Fruit fly (Drosophila melanogaster) whole organism, embryonic: ENCODE data around the gene bin.

ENCODE experiments used
- Antp ChIP-seq: fragments of 200-800 bp; sonication (Bioruptor generic); optimal IDR thresholded peaks from 3 replicates; lab custom pipeline; 2016; ENCODE audit warnings: missing biosample characterization, missing genetic modification characterization
- Bdp1 ChIP-seq: fragments of 200-800 bp; sonication (Bioruptor generic); optimal IDR thresholded peaks from 3 replicates; lab custom pipeline; 2016; ENCODE audit warnings: missing biosample characterization, missing genetic modification characterization
- CG10462 ChIP-seq: fragments of 200-800 bp; sonication (Bioruptor generic); optimal IDR thresholded peaks from 2 replicates; lab custom pipeline; 2016; ENCODE audit warnings: missing biosample characterization, missing genetic modification characterization
- CG12155 ChIP-seq: fragments of 200-800 bp; sonication (Bioruptor generic); optimal IDR thresholded peaks from 3 replicates; lab custom pipeline; 2016; ENCODE audit warnings: missing biosample characterization, missing genetic modification characterization
- CG12942 ChIP-seq: fragments of 200-800 bp; sonication (Bioruptor generic); optimal IDR thresholded peaks from 3 replicates; lab custom pipeline; 2016; ENCODE audit warnings: missing biosample characterization, missing genetic modification characterization
- CG13424 ChIP-seq: fragments of 200-800 bp; sonication (Bioruptor generic); optimal IDR thresholded peaks from 2 replicates; lab custom pipeline; 2019; ENCODE audit warnings: missing biosample characterization, mild to moderate bottlenecking, missing genetic modification characterization, moderate library complexity
- CG13624 ChIP-seq: fragments of 200-800 bp; sonication (Bioruptor generic); optimal IDR thresholded peaks from 2 replicates; lab custom pipeline; 2016; ENCODE audit warnings: missing biosample characterization, missing genetic modification characterization
- CG14441 ChIP-seq: fragments of 200-800 bp; sonication (Bioruptor generic); IDR thresholded peaks from 2 replicates; pipeline ENCODE4 v1.3.6; 2022; ENCODE audit warnings: missing biosample characterization, missing genetic modification characterization
- CG15514 ChIP-seq: fragments of 200-800 bp; sonication (Bioruptor generic); optimal IDR thresholded peaks from 3 replicates; lab custom pipeline; 2017; ENCODE audit warnings: missing biosample characterization, missing genetic modification characterization, mild to moderate bottlenecking, moderate library complexity, missing genetic modification reagents
- CG17361 ChIP-seq: fragments of 200-800 bp; sonication (Bioruptor generic); IDR thresholded peaks from 3 replicates; pipeline ENCODE4 v1.3.6; 2022; ENCODE audit warnings: missing biosample characterization, missing genetic modification characterization
- CG18011 ChIP-seq: fragments of 200-800 bp; sonication (Bioruptor generic); optimal IDR thresholded peaks from 2 replicates; lab custom pipeline; 2017; ENCODE audit warnings: missing biosample characterization, missing genetic modification characterization, mild to moderate bottlenecking, moderate library complexity, missing genotype
- CG18599 ChIP-seq: fragments of 200-800 bp; sonication (Bioruptor generic); optimal IDR thresholded peaks from 3 replicates; lab custom pipeline; 2017; ENCODE audit warnings: missing biosample characterization, missing genetic modification characterization, mild to moderate bottlenecking, moderate library complexity, missing genetic modification reagents
- CG31224 ChIP-seq: fragments of 200-800 bp; sonication (Bioruptor generic); IDR thresholded peaks from 2 replicates; pipeline ENCODE4 v1.3.6; 2022; ENCODE audit warnings: missing biosample characterization, missing genetic modification characterization
- CG33557 ChIP-seq: fragments of 200-800 bp; sonication (Bioruptor generic); optimal IDR thresholded peaks from 2 replicates; lab custom pipeline; 2019; ENCODE audit warnings: missing biosample characterization, mild to moderate bottlenecking, missing genetic modification characterization, moderate library complexity
- CG5180 ChIP-seq: fragments of 200-800 bp; sonication (Bioruptor generic); optimal IDR thresholded peaks from 3 replicates; lab custom pipeline; 2017; ENCODE audit warnings: missing biosample characterization, missing genetic modification characterization, mild to moderate bottlenecking, moderate library complexity, missing genetic modification reagents
- CG6791 ChIP-seq: fragments of 200-800 bp; sonication (Bioruptor generic); IDR thresholded peaks from 3 replicates; pipeline ENCODE4 v1.3.6; 2022; ENCODE audit warnings: missing biosample characterization, missing genetic modification characterization; ENCODE audit not compliant: partially characterized antibody
- CG7372 ChIP-seq: fragments of 200-800 bp; sonication (Bioruptor generic); IDR thresholded peaks from 2 replicates; pipeline ENCODE4 v1.3.6; 2022; ENCODE audit warnings: missing biosample characterization, missing genetic modification characterization
- CG7963 ChIP-seq: fragments of 200-800 bp; sonication (Bioruptor generic); IDR thresholded peaks from 3 replicates; pipeline ENCODE4 v1.3.6; 2022; ENCODE audit warnings: missing biosample characterization, missing genetic modification characterization; ENCODE audit not compliant: partially characterized antibody
- CG8924 ChIP-seq: fragments of 200-800 bp; optimal IDR thresholded peaks from 3 replicates; lab custom pipeline; 2019; ENCODE audit warnings: missing biosample characterization, mild to moderate bottlenecking, missing genetic modification characterization, moderate library complexity
- CG9797 ChIP-seq: fragments of 200-800 bp; sonication (Bioruptor generic); optimal IDR thresholded peaks from 3 replicates; lab custom pipeline; 2018; ENCODE audit warnings: missing biosample characterization, mild to moderate bottlenecking, missing genetic modification characterization
- Dad ChIP-seq: fragments of 200-800 bp; sonication (Bioruptor generic); optimal IDR thresholded peaks from 3 replicates; lab custom pipeline; 2016; ENCODE audit warnings: missing biosample characterization, missing genetic modification characterization
- MTF-1 ChIP-seq: fragments of 200-800 bp; sonication (Bioruptor generic); optimal IDR thresholded peaks from 2 replicates; lab custom pipeline; 2018; ENCODE audit warnings: missing biosample characterization, mild to moderate bottlenecking, missing genetic modification characterization, borderline replicate concordance
- Nf-YC ChIP-seq: fragments of 200-800 bp; optimal IDR thresholded peaks from 3 replicates; lab custom pipeline; 2019; ENCODE audit warnings: missing biosample characterization, mild to moderate bottlenecking, missing genetic modification characterization, moderate library complexity
- Opbp ChIP-seq: fragments of 200-800 bp; sonication (Bioruptor generic); IDR thresholded peaks from 3 replicates; pipeline ENCODE4 v1.3.6; 2022; ENCODE audit warnings: missing biosample characterization, missing genetic modification characterization; ENCODE audit not compliant: partially characterized antibody
- Optix ChIP-seq: fragments of 200-800 bp; sonication (Bioruptor generic); IDR thresholded peaks from 3 replicates; pipeline ENCODE4 v1.3.6; 2022; ENCODE audit warnings: missing biosample characterization, missing genetic modification characterization
- PHDP ChIP-seq: fragments of 200-800 bp; sonication (Bioruptor generic); optimal IDR thresholded peaks from 3 replicates; lab custom pipeline; 2018; ENCODE audit warnings: missing biosample characterization, mild to moderate bottlenecking, missing genetic modification characterization, moderate library complexity
- Side ChIP-seq: fragments of 200-800 bp; sonication (Bioruptor generic); optimal IDR thresholded peaks from 2 replicates; lab custom pipeline; 2016; ENCODE audit warnings: missing biosample characterization, missing genetic modification characterization
- Taf1 ChIP-seq: fragments of 200-800 bp; sonication (Bioruptor generic); IDR thresholded peaks from 2 replicates; pipeline ENCODE4 v1.3.6; 2022; ENCODE audit warnings: missing biosample characterization, missing genetic modification characterization
- Trl ChIP-seq, 3 experiments: fragments of >200 bp in 2 of 3; fragments of 200-800 bp in 1 of 3; sonication (Bioruptor generic) in 1 of 3; optimal IDR thresholded peaks; 2 replicates in 1 of 3; 3 replicates in 2 of 3; lab custom pipeline; 2016 to 2017; ENCODE audit warnings: missing biosample characterization in 1 of 3, missing genetic modification characterization in 1 of 3
- Xbp1 ChIP-seq: fragments of 200-800 bp; sonication (Bioruptor generic); optimal IDR thresholded peaks from 3 replicates; lab custom pipeline; 2016; ENCODE audit warnings: missing biosample characterization, mild to moderate bottlenecking, missing genetic modification characterization
- ara ChIP-seq: fragments of 200-800 bp; sonication (Bioruptor generic); IDR thresholded peaks from 2 replicates; pipeline ENCODE4 v1.3.6; 2022; ENCODE audit warnings: missing biosample characterization, missing genetic modification characterization
- az2 ChIP-seq: fragments of 200-800 bp; sonication (Bioruptor generic); optimal IDR thresholded peaks from 3 replicates; lab custom pipeline; 2016; ENCODE audit warnings: missing biosample characterization, missing genetic modification characterization
- da ChIP-seq: fragments of 200-800 bp; sonication (Bioruptor generic); optimal IDR thresholded peaks from 2 replicates; lab custom pipeline; 2016; ENCODE audit warnings: missing biosample characterization, missing genetic modification characterization
- eyg ChIP-seq: fragments of 200-800 bp; sonication (Bioruptor generic); optimal IDR thresholded peaks from 3 replicates; lab custom pipeline; 2016; ENCODE audit warnings: missing biosample characterization, missing genetic modification characterization
- h ChIP-seq: fragments of >200 bp; optimal IDR thresholded peaks from 2 replicates; lab custom pipeline; 2017
- jumu ChIP-seq: fragments of 200-800 bp; sonication (Bioruptor generic); optimal IDR thresholded peaks from 3 replicates; lab custom pipeline; 2016; ENCODE audit warnings: missing biosample characterization, missing genetic modification characterization
- luna ChIP-seq: fragments of 200-800 bp; sonication (Bioruptor generic); optimal IDR thresholded peaks from 2 replicates; lab custom pipeline; 2016; ENCODE audit warnings: missing biosample characterization, missing genetic modification characterization
- nau ChIP-seq: fragments of 200-800 bp; sonication (Bioruptor generic); optimal IDR thresholded peaks from 3 replicates; lab custom pipeline; 2017; ENCODE audit warnings: missing biosample characterization, mild to moderate bottlenecking, missing genetic modification characterization, missing genetic modification reagents
- nmo ChIP-seq: fragments of 200-800 bp; sonication (Bioruptor generic); optimal IDR thresholded peaks from 2 replicates; lab custom pipeline; 2018; ENCODE audit warnings: missing biosample characterization, mild to moderate bottlenecking, missing genetic modification characterization, moderate library complexity
- p53 ChIP-seq: fragments of 200-800 bp; sonication (Bioruptor generic); optimal IDR thresholded peaks from 2 replicates; lab custom pipeline; 2016; ENCODE audit warnings: missing biosample characterization, missing genetic modification characterization
- pan ChIP-seq, 4 experiments: fragments of >200 bp in 3 of 4; fragments of 200-800 bp in 1 of 4; sonication (Bioruptor generic) in 1 of 4; optimal IDR thresholded peaks in 3 of 4; IDR thresholded peaks in 1 of 4; 2 replicates each; pipeline versions ENCODE4 v1.3.6 to Lab custom; 2017 to 2022; ENCODE audit warnings: missing biosample characterization in 2 of 4, missing genetic modification characterization in 2 of 4, mixed read lengths in 1 of 4
- pfk ChIP-seq: fragments of 200-800 bp; sonication (Bioruptor generic); optimal IDR thresholded peaks from 2 replicates; lab custom pipeline; 2018; ENCODE audit warnings: missing biosample characterization, mild to moderate bottlenecking, missing genetic modification characterization, moderate library complexity
- run ChIP-seq: fragments of 200-800 bp; sonication (Bioruptor generic); optimal IDR thresholded peaks from 3 replicates; lab custom pipeline; 2018; ENCODE audit warnings: missing biosample characterization, mild to moderate bottlenecking, missing genetic modification characterization
- sens-2 ChIP-seq: fragments of 200-800 bp; sonication (Bioruptor generic); IDR thresholded peaks from 2 replicates; pipeline ENCODE4 v1.3.6; 2022; ENCODE audit warnings: missing biosample characterization, missing genetic modification characterization
- seq ChIP-seq: fragments of 200-800 bp; sonication (Bioruptor generic); IDR thresholded peaks from 2 replicates; pipeline ENCODE4 v1.3.6; 2022; ENCODE audit warnings: missing biosample characterization, missing genetic modification characterization
- sob ChIP-seq: fragments of 200-800 bp; sonication (Bioruptor generic); IDR thresholded peaks from 2 replicates; pipeline ENCODE4 v1.3.6; 2022; ENCODE audit warnings: missing biosample characterization, missing genetic modification characterization
- sug ChIP-seq: fragments of 200-800 bp; optimal IDR thresholded peaks from 2 replicates; lab custom pipeline; 2019; ENCODE audit warnings: missing biosample characterization, mild to moderate bottlenecking, missing genetic modification characterization, moderate library complexity
- trh ChIP-seq: fragments of 200-800 bp; sonication (Bioruptor generic); optimal IDR thresholded peaks from 2 replicates; lab custom pipeline; 2016; ENCODE audit warnings: missing biosample characterization, missing genetic modification characterization
- zen2 ChIP-seq: fragments of 200-800 bp; sonication (Bioruptor generic); IDR thresholded peaks from 3 replicates; pipeline ENCODE4 v1.3.6; 2022; ENCODE audit warnings: missing biosample characterization, missing genetic modification characterization; ENCODE audit not compliant: partially characterized antibody
- zfh1 ChIP-seq: fragments of 200-800 bp; sonication (Bioruptor generic); IDR thresholded peaks from 3 replicates; pipeline ENCODE4 v1.3.6; 2022; ENCODE audit warnings: missing biosample characterization, missing genetic modification characterization

The bin gene

dm6 chr3L:7008351-7008750, 17.9 kb downstream of the bin start (continued):
- peak; percentile 54; the same call in 1 of the 2 replicates for TF ChIP-seq sens-2
- no peak for TF ChIP-seq CG9797 (GFP tag; lab: Kevin White, UChicago)
- peak; percentile 55 for TF ChIP-seq trh
- TF ChIP-seq CG6791 (GFP tag; lab: Robert Waterston, UW) = no peak
- peak; percentile 97 for TF ChIP-seq CG17361 (GFP tag; lab: Robert Waterston, UW)
- peak; percentile 74 for TF ChIP-seq Nf-YC (tag; lab: Kevin White, UChicago)
- peak; percentile 51 for TF ChIP-seq CG33557 (GFP tag; lab: Kevin White, UChicago)
- peak; percentile 83 for TF ChIP-seq CG5180 (GFP tag; lab: Kevin White, UChicago)
- TF ChIP-seq h (lab: Kevin White, UChicago) = no peak
- no peak for TF ChIP-seq CG18011 (GFP tag; lab: Kevin White, UChicago)
- TF ChIP-seq sug = peak; percentile 75
- no peak; the same call in 1 of the 2 replicates for TF ChIP-seq CG31224 (GFP tag; lab: Robert Waterston, UW)
- TF ChIP-seq jumu (GFP tag; lab: Kevin White, UChicago) = no peak
- TF ChIP-seq pfk (GFP tag; lab: Kevin White, UChicago) = no peak
- peak; percentile 58; the same call in 1 of the 2 replicates for TF ChIP-seq seq (GFP tag; lab: Robert Waterston, UW)
- peak; percentile 70 for TF ChIP-seq sob (GFP tag; lab: Robert Waterston, UW)
- TF ChIP-seq CG18599 (GFP tag; lab: Kevin White, UChicago) = peak; percentile 87
- TF ChIP-seq Dad (GFP tag; lab: Kevin White, UChicago) = no peak
- peak; percentile 80 for TF ChIP-seq Xbp1 (GFP tag; lab: Kevin White, UChicago)
- peak; percentile 15 for TF ChIP-seq MTF-1 (GFP tag; lab: Kevin White, UChicago)
- TF ChIP-seq Optix (GFP tag; lab: Robert Waterston, UW) = no peak
- peak; percentile 89 for TF ChIP-seq CG8924 (tag; lab: Kevin White, UChicago)
- no peak for TF ChIP-seq p53
- peak; percentile 54 for TF ChIP-seq CG15514 (GFP tag; lab: Kevin White, UChicago)
- peak; percentile 46; the same call in 1 of the 2 replicates for TF ChIP-seq ara (GFP tag; lab: Robert Waterston, UW)
- TF ChIP-seq eyg = peak; percentile 42
- TF ChIP-seq zen2 (GFP tag; lab: Robert Waterston, UW) = no peak
- no peak for TF ChIP-seq Taf1 (GFP tag; lab: Robert Waterston, UW)
- peak; percentile 64 for TF ChIP-seq CG12942 (GFP tag; lab: Kevin White, UChicago)
- TF ChIP-seq zfh1 (GFP tag; lab: Robert Waterston, UW) = peak; percentile 43; the same call in 2 of the 3 replicates
- TF ChIP-seq CG12155 (GFP tag; lab: Kevin White, UChicago) = peak; percentile 56
- peak; percentile 92 for TF ChIP-seq PHDP
- TF ChIP-seq pan (optimal IDR thresholded peaks at IDR 0.05; lab: Kevin White, UChicago) = no peak
- TF ChIP-seq pan (GFP tag; optimal IDR thresholded peaks at IDR 0.05 in 1 of 2, IDR thresholded peaks at IDR 0.05 in 1 of 2) = peak in 1 of 2 experiments; percentile 74
- peak; percentile 36 for TF ChIP-seq Bdp1 (GFP tag; lab: Kevin White, UChicago)
- TF ChIP-seq Side = peak; percentile 51
- peak; percentile 60; the same call in 1 of the 2 replicates for TF ChIP-seq CG7372 (GFP tag; lab: Robert Waterston, UW)
- peak; percentile 96 for TF ChIP-seq nmo (GFP tag; lab: Kevin White, UChicago)
- TF ChIP-seq CG13424 (tag; lab: Kevin White, UChicago) = peak; percentile 95
- TF ChIP-seq CG13624 (GFP tag; lab: Kevin White, UChicago) = peak; percentile 30
- TF ChIP-seq CG10462 (GFP tag; lab: Kevin White, UChicago) = peak; percentile 75
- TF ChIP-seq da (GFP tag; lab: Kevin White, UChicago) = no peak
- TF ChIP-seq luna (GFP tag; lab: Kevin White, UChicago) = no peak
- TF ChIP-seq az2 (GFP tag; lab: Kevin White, UChicago) = peak; percentile 79
- TF ChIP-seq Antp (GFP tag; lab: Kevin White, UChicago) = no peak
- peak; percentile 67 for TF ChIP-seq nau (GFP tag; lab: Kevin White, UChicago)
- no peak for TF ChIP-seq Opbp (GFP tag; lab: Robert Waterston, UW)
- TF ChIP-seq CG14441 (GFP tag; lab: Robert Waterston, UW) = peak; percentile 52; the same call in 1 of the 2 replicates
- TF ChIP-seq run (tag; lab: Kevin White, UChicago) = peak; percentile 67
- no peak for TF ChIP-seq Trl (optimal IDR thresholded peaks at IDR 0.05; lab: Kevin White, UChicago)
- TF ChIP-seq Trl (GFP tag; optimal IDR thresholded peaks at IDR 0.05; lab: Kevin White, UChicago) = peak; percentile 3
- no peak for TF ChIP-seq CG7963
